Fruit fly (Drosophila melanogaster) Kc167 (cell line): ENCODE data around the gene Dcr-1.

Experiments used
- h ChIP-seq: fragments of >200 bp; optimal IDR thresholded peaks from 3 replicates; lab custom pipeline; 2018; ENCODE audit warnings: missing external identifiers
- insv ChIP-seq: fragments of >200 bp; optimal IDR thresholded peaks from 3 replicates; lab custom pipeline; 2018; ENCODE audit warnings: missing external identifiers
- psq ChIP-seq: fragments of >200 bp; optimal IDR thresholded peaks from 2 replicates; lab custom pipeline; 2017; ENCODE audit warnings: missing external identifiers
- ttk ChIP-seq: sonication (Bioruptor generic); optimal IDR thresholded peaks from 2 replicates; lab custom pipeline; 2017; ENCODE audit warnings: missing external identifiers

DNA sequence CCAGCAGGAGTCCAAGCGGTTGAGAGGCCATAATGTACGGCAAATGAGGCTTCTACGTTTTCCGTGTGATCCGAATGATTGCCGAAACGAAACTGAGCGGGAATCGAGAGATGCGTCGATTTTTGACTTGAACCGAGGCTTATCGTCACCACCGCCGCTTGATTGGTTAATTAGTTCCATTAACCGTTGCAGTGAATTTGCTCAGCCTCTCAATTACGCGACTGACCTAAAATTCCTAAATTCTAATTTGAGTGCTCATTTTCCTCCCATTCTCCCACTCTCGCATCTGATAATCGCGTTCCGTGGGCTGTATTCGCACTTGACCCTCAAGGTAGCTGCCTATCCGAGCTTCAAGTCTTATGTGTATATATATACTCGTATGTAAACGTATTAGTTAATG, 25.2 kb upstream of the Dcr-1 start, which contains the start of gene Nepl15:
- TF ChIP-seq ttk (lab: Kevin White, UChicago) (no peak), psq (no peak), insv (lab: Kevin White, UChicago) (no peak), h (lab: Kevin White, UChicago) (no peak)
